Worm (Caenorhabditis elegans): Measurements from ENCODE around the gene F40G12.7.

DNA sequence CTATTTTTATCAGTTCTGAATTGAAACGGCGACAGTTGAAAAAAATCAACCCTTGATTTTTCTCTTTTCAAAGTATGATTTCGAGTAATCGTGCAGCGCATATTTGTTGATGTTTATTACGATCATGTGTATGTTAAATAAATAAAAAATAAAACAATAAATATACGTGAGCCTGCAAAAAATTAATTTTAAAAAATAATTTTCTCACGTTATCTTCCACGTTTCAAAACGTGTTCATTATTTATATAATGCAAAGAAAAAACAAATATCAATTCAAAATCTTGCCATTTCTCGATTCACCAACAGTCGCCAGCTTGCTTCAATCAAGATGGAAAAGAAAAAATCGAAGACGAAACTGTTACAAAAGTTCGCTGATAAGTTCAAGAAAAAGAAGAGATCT, 8.9 kb downstream of the F40G12.7 start, which contains the start of gene F40G12.10:
- TF ChIP-seq W03F9.2 (tag; optimal IDR thresholded peaks at IDR 0.05) (no peak), him-1 (tag; optimal IDR thresholded peaks at IDR 0.05) (no peak), dao-5 (tag; optimal IDR thresholded peaks at IDR 0.05) (no peak)
